Worm (Caenorhabditis elegans): ENCODE results near the gene mat-3.
A peak's percentile ranks its signal among the peaks of the same experiment; 100 is the strongest.

mat-3 gene

ce11 chrIII:502583-502982 is 27.3 kb downstream of the mat-3 start (continued):
- TF ChIP-seq lin-13 (GFP tag; optimal IDR thresholded peaks at IDR 0.05): peak; percentile 53
- no peak for TF ChIP-seq unc-30 (tag; optimal IDR thresholded peaks at IDR 0.05)
- peak; percentile 81 for TF ChIP-seq C16A3.4 (tag; optimal IDR thresholded peaks at IDR 0.05)
- peak; percentile 79 for TF ChIP-seq swsn-7 (tag; optimal IDR thresholded peaks at IDR 0.05)
- TF ChIP-seq zag-1 (tag; optimal IDR thresholded peaks at IDR 0.05): no peak
- TF ChIP-seq ets-5 (GFP tag; IDR thresholded peaks at IDR 0.05): no peak
- peak; percentile 17 for TF ChIP-seq mef-2 (tag; optimal IDR thresholded peaks at IDR 0.05)
- TF ChIP-seq lin-35 (GFP tag; optimal IDR thresholded peaks at IDR 0.05): peak; percentile 74 to 83
- TF ChIP-seq efl-1 (optimal IDR thresholded peaks at IDR 0.05): peak; percentile 47 to 61
- TF ChIP-seq efl-1 (GFP tag; optimal IDR thresholded peaks at IDR 0.05 in 1 of 2): peak; percentile 60 to 95
- peak; percentile 32 to 60 (median 57) for TF ChIP-seq dpl-1 (GFP tag; optimal IDR thresholded peaks at IDR 0.05)
- TF ChIP-seq aly-2 (tag; optimal IDR thresholded peaks at IDR 0.05): peak; percentile 66
- no peak for TF ChIP-seq blmp-1 (tag; optimal IDR thresholded peaks at IDR 0.05)
- TF ChIP-seq tbx-2 (tag; optimal IDR thresholded peaks at IDR 0.05): peak; percentile 71
- peak in 1 of 2 experiments; percentile 60 for TF ChIP-seq ztf-11 (tag; optimal IDR thresholded peaks at IDR 0.05)
- peak in 2 of 6 experiments; percentile 23 to 65 for TF ChIP-seq elt-3 (tag; optimal IDR thresholded peaks at IDR 0.05)
- 0 out of 2 replicates have a peak, but pooled peaks have one; percentile 26 for TF ChIP-seq unc-98 (GFP tag; IDR thresholded peaks at IDR 0.05)
- TF ChIP-seq jun-1 (tag; optimal IDR thresholded peaks at IDR 0.05): peak; percentile 73
- peak; percentile 41 for TF ChIP-seq ceh-8 (GFP tag; optimal IDR thresholded peaks at IDR 0.05)
- TF ChIP-seq C04F5.9 (tag; optimal IDR thresholded peaks at IDR 0.05): no peak
- TF ChIP-seq unc-62 (GFP tag; optimal IDR thresholded peaks at IDR 0.05): no peak
- no peak for TF ChIP-seq pag-3 (tag; optimal IDR thresholded peaks at IDR 0.05; ENCODE audit: borderline replicate concordance, insufficient read depth)
- no peak for TF ChIP-seq aha-1 (tag; optimal IDR thresholded peaks at IDR 0.05)
- peak; percentile 45 for TF ChIP-seq egl-13 (tag; optimal IDR thresholded peaks at IDR 0.05)
- peak; percentile 22 for TF ChIP-seq sup-37 (GFP tag; optimal IDR thresholded peaks at IDR 0.05)
- peak; percentile 8 for TF ChIP-seq snpc-4 (tag; optimal IDR thresholded peaks at IDR 0.05)
- TF ChIP-seq lsy-2 (tag; optimal IDR thresholded peaks at IDR 0.05): peak; percentile 73 to 87
- TF ChIP-seq ceh-63 (GFP tag; optimal IDR thresholded peaks at IDR 0.05): no peak
- peak in 1 of 2 experiments; percentile 20 for TF ChIP-seq egl-27 (tag; optimal IDR thresholded peaks at IDR 0.05)
- TF ChIP-seq xbp-1 (tag; optimal IDR thresholded peaks at IDR 0.05): peak; percentile 71
- TF ChIP-seq nhr-84 (tag; optimal IDR thresholded peaks at IDR 0.05): no peak
- TF ChIP-seq snu-23 (GFP tag; optimal IDR thresholded peaks at IDR 0.05): peak; percentile 88
- TF ChIP-seq nhr-20 (tag; optimal IDR thresholded peaks at IDR 0.05): peak; percentile 81
- peak; percentile 87 for TF ChIP-seq nhr-47 (tag; optimal IDR thresholded peaks at IDR 0.05)
- TF ChIP-seq elt-2 (tag; optimal IDR thresholded peaks at IDR 0.05): peak; percentile 48
- no peak for TF ChIP-seq lir-3 (tag; optimal IDR thresholded peaks at IDR 0.05; ENCODE audit: poor library complexity)
- peak; percentile 25 for TF ChIP-seq lin-15B (tag; optimal IDR thresholded peaks at IDR 0.05)
- TF ChIP-seq nhr-237 (tag; optimal IDR thresholded peaks at IDR 0.05): no peak
- no peak for TF ChIP-seq lin-39 (tag; optimal IDR thresholded peaks at IDR 0.05)
- TF ChIP-seq rnt-1 (tag; optimal IDR thresholded peaks at IDR 0.05): peak; percentile 75
- no peak for TF ChIP-seq nhr-12 (tag; optimal IDR thresholded peaks at IDR 0.05)
- peak; percentile 81 for TF ChIP-seq fos-1 (tag; optimal IDR thresholded peaks at IDR 0.05)
- TF ChIP-seq nhr-90 (tag; optimal IDR thresholded peaks at IDR 0.05; ENCODE audit: poor library complexity): peak; percentile 81
- TF ChIP-seq C34B4.2 (tag; optimal IDR thresholded peaks at IDR 0.05): no peak
- no peak for TF ChIP-seq sptf-1 (tag; optimal IDR thresholded peaks at IDR 0.05)
- no peak for TF ChIP-seq Y116A8C.19 (tag; optimal IDR thresholded peaks at IDR 0.05; ENCODE audit: borderline replicate concordance)
- TF ChIP-seq vab-15 (tag; optimal IDR thresholded peaks at IDR 0.05): no peak
- TF ChIP-seq ces-1 (GFP tag; optimal IDR thresholded peaks at IDR 0.05): no peak
- TF ChIP-seq nhr-76 (tag; optimal IDR thresholded peaks at IDR 0.05): no peak
- no peak for TF ChIP-seq tlp-1 (tag; optimal IDR thresholded peaks at IDR 0.05)
- no peak for TF ChIP-seq efl-3 (GFP tag; optimal IDR thresholded peaks at IDR 0.05)
- peak; percentile 21 for TF ChIP-seq fkh-4 (tag; optimal IDR thresholded peaks at IDR 0.05; ENCODE audit: borderline replicate concordance)
- TF ChIP-seq pax-3 (tag; optimal IDR thresholded peaks at IDR 0.05): peak; percentile 61

All from whole organism, L1 larva.